Worm (Caenorhabditis elegans) whole organism, L4 larva: ENCODE measurements around the gene gpr-1.
A peak's percentile ranks its signal among the peaks of the same experiment; 100 is the strongest.

Source experiments
- D1046.2 ChIP-seq: fragments of 200-800 bp; sonication (Bioruptor generic); IDR thresholded peaks from 2 replicates; pipeline ENCODE4 v1.3.6; 2022; ENCODE audit warnings: missing genetic modification characterization, missing compliant biosample characterization
- T26A8.4 ChIP-seq: fragments of 200-800 bp; sonication (Bioruptor generic); IDR thresholded peaks from 2 replicates; pipeline ENCODE4 v1.3.6; 2022; ENCODE audit warnings: missing genetic modification characterization, missing compliant biosample characterization
- Y105C5A.15 ChIP-seq: fragments of 200-800 bp; sonication (Bioruptor generic); IDR thresholded peaks from 2 replicates; pipeline ENCODE4 v1.3.6; 2022; ENCODE audit warnings: missing genetic modification characterization, missing compliant biosample characterization
- ama-1 ChIP-seq: fragments of 150-350 bp; optimal IDR thresholded peaks from 2 replicates; lab custom pipeline; 2014; ENCODE audit warnings: inconsistent platforms, mixed read lengths
- arid-1 ChIP-seq: fragments of 200-800 bp; sonication (Bioruptor generic); conservative IDR thresholded peaks from 2 replicates; pipeline ENCODE4 v1.3.6; 2022; ENCODE audit warnings: missing genetic modification reagents, missing genetic modification characterization, missing compliant biosample characterization
- ceh-44 ChIP-seq: fragments of 200-800 bp; sonication (Bioruptor generic); IDR thresholded peaks from 2 replicates; pipeline ENCODE4 v1.3.6; 2022; ENCODE audit warnings: missing genetic modification reagents, missing genetic modification characterization, missing compliant biosample characterization
- ceh-62 ChIP-seq: sonication (generic microtip); optimal IDR thresholded peaks from 2 replicates; lab custom pipeline; 2017; ENCODE audit warnings: missing biosample characterization, missing genetic modification characterization
- ces-1 ChIP-seq: fragments of 150-350 bp; sonication (generic microtip); optimal IDR thresholded peaks from 4 replicates; lab custom pipeline; 2014; ENCODE audit warnings: missing biosample characterization, missing genetic modification reagents, missing genetic modification characterization
- daf-8 ChIP-seq: fragments of 200-800 bp; sonication (Bioruptor generic); IDR thresholded peaks from 2 replicates; pipeline ENCODE4 v1.3.6; 2022; ENCODE audit warnings: missing genetic modification characterization, missing compliant biosample characterization
- dpl-1 ChIP-seq: fragments of 150-350 bp; optimal IDR thresholded peaks from 2 replicates; lab custom pipeline; 2014; ENCODE audit warnings: missing biosample characterization, missing genetic modification reagents, missing genetic modification characterization
- dve-1 ChIP-seq: sonication (generic microtip); optimal IDR thresholded peaks from 2 replicates; lab custom pipeline; 2017; ENCODE audit warnings: antibody characterized with exemption, mild to moderate bottlenecking, missing genetic modification characterization, missing compliant biosample characterization; ENCODE audit not compliant: insufficient read depth
- egl-27 ChIP-seq: sonication (generic microtip); optimal IDR thresholded peaks from 3 replicates; lab custom pipeline; 2017; ENCODE audit warnings: missing biosample characterization, missing genetic modification reagents, missing genetic modification characterization
- egl-43 ChIP-seq: fragments of 200-800 bp; sonication (Bioruptor generic); IDR thresholded peaks from 2 replicates; pipeline ENCODE4 v1.3.6; 2022; ENCODE audit warnings: missing genetic modification reagents, missing genetic modification characterization, missing compliant biosample characterization
- fkh-10 ChIP-seq: fragments of 150-350 bp; optimal IDR thresholded peaks from 2 replicates; lab custom pipeline; 2014; ENCODE audit warnings: missing biosample characterization, missing genetic modification reagents, missing genetic modification characterization
- fos-1 ChIP-seq: fragments of 150-350 bp; optimal IDR thresholded peaks from 2 replicates; lab custom pipeline; 2014; ENCODE audit warnings: missing biosample characterization, missing genetic modification characterization
- gei-8 ChIP-seq: fragments of 200-800 bp; sonication (Bioruptor generic); optimal IDR thresholded peaks from 2 replicates; lab custom pipeline; 2018; ENCODE audit warnings: mild to moderate bottlenecking, missing genetic modification characterization, missing compliant biosample characterization
- hif-1 ChIP-seq, 2 experiments: sonication (generic microtip); optimal IDR thresholded peaks; 2 replicates each; lab custom pipeline; 2016 to 2017; ENCODE audit warnings: missing compliant biosample characterization in 2 of 2, missing genetic modification characterization in 2 of 2, missing genetic modification reagents in 2 of 2, missing genotype in 2 of 2, mild to moderate bottlenecking in 1 of 2
- lim-7 ChIP-seq: fragments of 200-800 bp; sonication (Bioruptor generic); IDR thresholded peaks from 2 replicates; pipeline ENCODE4 v1.3.6; 2022; ENCODE audit warnings: missing genetic modification characterization, missing compliant biosample characterization
- lin-1 ChIP-seq: fragments of 200-800 bp; sonication (Bioruptor generic); IDR thresholded peaks from 2 replicates; pipeline ENCODE4 v1.3.6; 2022; ENCODE audit warnings: missing genetic modification reagents, missing genetic modification characterization, missing compliant biosample characterization
- lin-13 ChIP-seq: fragments of 150-350 bp; optimal IDR thresholded peaks from 2 replicates; lab custom pipeline; 2014; ENCODE audit warnings: missing biosample characterization, missing genetic modification reagents, missing genetic modification characterization
- lin-38 ChIP-seq: fragments of 200-800 bp; sonication (Bioruptor generic); IDR thresholded peaks from 2 replicates; pipeline ENCODE4 v1.3.6; 2022; ENCODE audit warnings: missing genetic modification reagents, missing genetic modification characterization, missing compliant biosample characterization
- lin-39 ChIP-seq: fragments of 150-350 bp; optimal IDR thresholded peaks from 2 replicates; lab custom pipeline; 2014; ENCODE audit warnings: missing biosample characterization, missing genetic modification reagents, missing genetic modification characterization
- lsy-2 ChIP-seq, 2 experiments: fragments of 150-350 bp in 1 of 2; sonication (generic microtip) in 1 of 2; optimal IDR thresholded peaks; 2 replicates each; lab custom pipeline; 2014 to 2017; ENCODE audit warnings: missing biosample characterization in 2 of 2, missing genetic modification characterization in 2 of 2
- mdl-1 ChIP-seq, 2 experiments: fragments of 150-350 bp in 1 of 2; sonication (generic microtip) in 1 of 2; optimal IDR thresholded peaks; 2 replicates each; lab custom pipeline; 2014 to 2017; ENCODE audit warnings: missing biosample characterization in 2 of 2, missing genetic modification characterization in 2 of 2
- mes-2 ChIP-seq: sonication (generic microtip); optimal IDR thresholded peaks from 2 replicates; lab custom pipeline; 2016; ENCODE audit warnings: missing genotype, mild to moderate bottlenecking, missing genetic modification characterization, missing compliant biosample characterization; ENCODE audit not compliant: poor library complexity, severe bottlenecking
- mxl-2 ChIP-seq: fragments of 200-800 bp; sonication (Bioruptor generic); conservative IDR thresholded peaks from 2 replicates; pipeline ENCODE4 v1.3.6; 2022; ENCODE audit warnings: missing genetic modification reagents, missing genetic modification characterization, missing compliant biosample characterization
- nhr-102 ChIP-seq: sonication (generic microtip); optimal IDR thresholded peaks from 2 replicates; lab custom pipeline; 2016; ENCODE audit warnings: mild to moderate bottlenecking, missing genetic modification characterization, moderate library complexity, missing compliant biosample characterization
- nhr-237 ChIP-seq: sonication (generic microtip); optimal IDR thresholded peaks from 2 replicates; lab custom pipeline; 2017; ENCODE audit warnings: missing biosample characterization, missing genetic modification characterization
- nhr-25 ChIP-seq: sonication (generic microtip); optimal IDR thresholded peaks from 2 replicates; lab custom pipeline; 2017; ENCODE audit warnings: missing genetic modification characterization, mild to moderate bottlenecking, missing compliant biosample characterization, antibody characterized with exemption, moderate library complexity, borderline replicate concordance; ENCODE audit not compliant: insufficient read depth
- nhr-28 ChIP-seq: fragments of 150-350 bp; optimal IDR thresholded peaks from 2 replicates; lab custom pipeline; 2014; ENCODE audit warnings: missing biosample characterization, missing genetic modification characterization
- nhr-42 ChIP-seq: fragments of 200-800 bp; sonication (Bioruptor generic); IDR thresholded peaks from 2 replicates; pipeline ENCODE4 v1.3.6; 2022; ENCODE audit warnings: missing genetic modification characterization, missing compliant biosample characterization
- nhr-48 ChIP-seq: sonication (generic microtip); optimal IDR thresholded peaks from 2 replicates; lab custom pipeline; 2016; ENCODE audit warnings: mild to moderate bottlenecking, missing genetic modification characterization, missing compliant biosample characterization
- nhr-76 ChIP-seq: fragments of 150-350 bp; optimal IDR thresholded peaks from 2 replicates; lab custom pipeline; 2014; ENCODE audit warnings: missing biosample characterization, missing genetic modification characterization
- saeg-2 ChIP-seq: fragments of 200-800 bp; sonication (Bioruptor generic); IDR thresholded peaks from 2 replicates; pipeline ENCODE4 v1.3.6; 2022; ENCODE audit warnings: missing genetic modification reagents, missing genetic modification characterization, missing compliant biosample characterization
- set-16 ChIP-seq: fragments of 200-800 bp; sonication (Bioruptor generic); IDR thresholded peaks from 2 replicates; pipeline ENCODE4 v1.3.6; 2022; ENCODE audit warnings: missing genetic modification reagents, missing genetic modification characterization, missing compliant biosample characterization
- skn-1 ChIP-seq: fragments of 150-350 bp; optimal IDR thresholded peaks from 2 replicates; lab custom pipeline; 2014; ENCODE audit warnings: missing biosample characterization, missing genetic modification characterization
- spr-1 ChIP-seq: sonication (generic microtip); optimal IDR thresholded peaks from 2 replicates; lab custom pipeline; 2016; ENCODE audit warnings: mild to moderate bottlenecking, missing genetic modification characterization, missing compliant biosample characterization
- zfp-2 ChIP-seq: sonication (generic microtip); optimal IDR thresholded peaks from 2 replicates; lab custom pipeline; 2016; ENCODE audit warnings: mild to moderate bottlenecking, missing genetic modification characterization, missing compliant biosample characterization
- zip-11 ChIP-seq: fragments of 200-800 bp; sonication (Bioruptor generic); IDR thresholded peaks from 2 replicates; pipeline ENCODE4 v1.3.6; 2022; ENCODE audit warnings: missing genetic modification characterization, missing compliant biosample characterization
- ztf-11 ChIP-seq: fragments of 150-350 bp; optimal IDR thresholded peaks from 2 replicates; lab custom pipeline; 2014; ENCODE audit warnings: missing biosample characterization, missing genetic modification characterization

Gene gpr-1

ce11 chrIII:8614490-8614889 is 14.2 kb upstream of the gpr-1 start, which contains the start of gene rha-2:
TSS of gene rha-2 (minus strand) at chrIII:8614569.
- TF ChIP-seq lsy-2 (tag; optimal IDR thresholded peaks at IDR 0.05; lab: Kevin White, UChicago) (peak in 1 of 2 experiments; percentile 33), nhr-25 (no peak), nhr-102 (tag; lab: Kevin White, UChicago) (no peak), dve-1 (tag; lab: Kevin White, UChicago) (no peak), lin-38 (GFP tag; lab: Robert Waterston, UW) (peak; percentile 86), mes-2 (tag; lab: Kevin White, UChicago) (no peak), dpl-1 (peak; percentile 80), fkh-10 (no peak)

- TF ChIP-seq mxl-2 (GFP tag; lab: Robert Waterston, UW) (no peak), nhr-42 (GFP tag; lab: Robert Waterston, UW) (no peak), ztf-11 (no peak), ceh-44 (GFP tag; lab: Robert Waterston, UW) (no peak), Y105C5A.15 (no peak), mdl-1 (tag; optimal IDR thresholded peaks at IDR 0.05; lab: Kevin White, UChicago) (no peak), nhr-76 (tag; lab: Kevin White, UChicago) (no peak), nhr-237 (tag; lab: Kevin White, UChicago) (no peak)
Measured at ce11 chrIII:8616587-8616986, 12.1 kb upstream of the gpr-1 start, which contains the start of gene C06E1.11. TSS of gene C06E1.11 (minus strand) at chrIII:8616687.

ce11 chrIII:8618412-8618960 is 10.2 kb upstream of the gpr-1 start, which contains the start of gene C13G5.2:
TSS of gene C13G5.2 (minus strand) at chrIII:8618462.
- TF ChIP-seq lin-39 (no peak), arid-1 (GFP tag; lab: Robert Waterston, UW) (no peak), fos-1 (tag; lab: Kevin White, UChicago) (no peak), egl-43 (GFP tag; lab: Robert Waterston, UW) (no peak), lim-7 (GFP tag; lab: Robert Waterston, UW) (no peak), hif-1 (tag; optimal IDR thresholded peaks at IDR 0.05; lab: Kevin White, UChicago) (no peak), ces-1 (GFP tag; lab: Kevin White, UChicago) (no peak), egl-27 (tag; lab: Kevin White, UChicago) (no peak), ceh-62 (tag; lab: Kevin White, UChicago) (no peak), D1046.2 (no peak), saeg-2 (GFP tag; lab: Robert Waterston, UW) (no peak), lin-1 (GFP tag; lab: Robert Waterston, UW) (no peak), T26A8.4 (GFP tag; lab: Robert Waterston, UW) (no peak), spr-1 (tag; lab: Kevin White, UChicago) (no peak), nhr-48 (tag; lab: Kevin White, UChicago) (no peak), lin-13 (GFP tag; lab: Kevin White, UChicago) (no peak)

- no peak for TF ChIP-seq zip-11
- TF ChIP-seq nhr-25: no peak
- TF ChIP-seq ama-1 (lab: Kevin White, UChicago): no peak
- TF ChIP-seq skn-1 (tag; lab: Kevin White, UChicago): no peak
- no peak for TF ChIP-seq nhr-42 (GFP tag; lab: Robert Waterston, UW)
- no peak for TF ChIP-seq lsy-2 (tag; optimal IDR thresholded peaks at IDR 0.05; lab: Kevin White, UChicago)
- TF ChIP-seq set-16 (GFP tag; lab: Robert Waterston, UW): no peak
- no peak for TF ChIP-seq zfp-2 (tag; lab: Kevin White, UChicago)
- no peak for TF ChIP-seq ces-1 (GFP tag; lab: Kevin White, UChicago)
- TF ChIP-seq nhr-28 (tag; lab: Kevin White, UChicago): no peak
- TF ChIP-seq gei-8: no peak
- TF ChIP-seq daf-8 (GFP tag; lab: Robert Waterston, UW): no peak
- no peak for TF ChIP-seq spr-1 (tag; lab: Kevin White, UChicago)
- TF ChIP-seq ceh-44 (GFP tag; lab: Robert Waterston, UW): no peak
Measured at ce11 chrIII:8620259-8620658, 8.5 kb upstream of the gpr-1 start.
